Fruit fly (Drosophila melanogaster): ENCODE data around the gene ash2.
A peak's percentile ranks its signal among the peaks of the same experiment; 100 is the strongest.

ash2 gene

dm6 chr3R:24634312-24634711, 15.6 kb upstream of the ash2 start:
- no peak for TF ChIP-seq Hr96 (GFP tag; optimal IDR thresholded peaks at IDR 0.05)
- TF ChIP-seq kay (GFP tag; ENCODE audit: borderline replicate concordance) = peak; percentile 73
- TF ChIP-seq CG11617 (GFP tag; optimal IDR thresholded peaks at IDR 0.05) = no peak

DNA sequence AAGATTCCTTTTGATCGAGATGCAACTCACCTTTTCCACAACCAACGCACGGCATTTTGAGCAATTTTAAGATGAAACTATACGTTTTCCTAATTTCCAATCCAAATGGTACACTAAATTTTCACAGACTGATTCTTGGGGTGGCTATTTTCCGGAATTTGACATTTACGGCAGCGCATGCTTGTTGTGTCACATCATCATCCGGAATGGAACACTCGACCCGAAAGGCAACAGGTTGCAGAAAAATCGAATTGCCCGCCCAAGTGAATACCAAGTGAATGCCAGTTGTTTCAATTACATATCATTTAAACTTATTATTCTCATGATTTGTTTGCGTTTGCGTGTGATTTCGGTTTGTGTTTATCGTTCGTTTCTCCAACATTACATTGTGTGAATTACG, 15.0 kb upstream of the ash2 start, which contains the start of gene MtnF:
Gene MtnF, minus strand, starts transcription at position 209 of the 400 bp plus-strand sequence.
- no peak for TF ChIP-seq CG33017 (tag; optimal IDR thresholded peaks at IDR 0.05)
- no peak for TF ChIP-seq Clk (GFP tag; optimal IDR thresholded peaks at IDR 0.05)
- TF ChIP-seq cnc (optimal IDR thresholded peaks at IDR 0.05) = no peak

dm6 chr3R:24651044-24651459, 1.1 kb downstream of the ash2 start:
- TF ChIP-seq CG5204 (GFP tag; optimal IDR thresholded peaks at IDR 0.05) (no peak), Clk (GFP tag; optimal IDR thresholded peaks at IDR 0.05) (peak; percentile 64), cnc (optimal IDR thresholded peaks at IDR 0.05) (no peak), tj (GFP tag; optimal IDR thresholded peaks at IDR 0.05) (peak; percentile 58), bab1 (GFP tag; optimal IDR thresholded peaks at IDR 0.05) (peak; percentile 48), CG7045 (GFP tag; optimal IDR thresholded peaks at IDR 0.05) (peak; percentile 41), CG33017 (tag; optimal IDR thresholded peaks at IDR 0.05) (peak; percentile 55), Mnt (GFP tag; optimal IDR thresholded peaks at IDR 0.05) (peak; percentile 33), CG12768 (GFP tag; optimal IDR thresholded peaks at IDR 0.05) (peak; percentile 85), Hr96 (GFP tag; optimal IDR thresholded peaks at IDR 0.05) (no peak), cic (GFP tag; optimal IDR thresholded peaks at IDR 0.05) (peak; percentile 100), CG11617 (GFP tag; optimal IDR thresholded peaks at IDR 0.05) (peak; percentile 58), CG14711 (tag; optimal IDR thresholded peaks at IDR 0.05) (peak; percentile 73), ovo (GFP tag; optimal IDR thresholded peaks at IDR 0.05) (no peak), Crg-1 (GFP tag; optimal IDR thresholded peaks at IDR 0.05) (peak; percentile 54), CG1620 (GFP tag; optimal IDR thresholded peaks at IDR 0.05) (no peak), toe (GFP tag; optimal IDR thresholded peaks at IDR 0.05) (no peak), kay (GFP tag; ENCODE audit: borderline replicate concordance) (no peak), pad (GFP tag; optimal IDR thresholded peaks at IDR 0.05) (peak; percentile 66), CG7101 (tag; optimal IDR thresholded peaks at IDR 0.05) (peak; percentile 59)

dm6 chr3R:24654770-24655322, 4.9 kb downstream of the ash2 start, which contains the start of the genes CG31125 and CG6695:
Gene CG31125, minus strand, starts transcription at chr3R:24654820.
Gene CG6695, plus strand, starts transcription at chr3R:24655160.
- TF ChIP-seq kay (GFP tag; ENCODE audit: borderline replicate concordance) (no peak), pad (GFP tag; optimal IDR thresholded peaks at IDR 0.05) (peak; percentile 20), bab1 (GFP tag; optimal IDR thresholded peaks at IDR 0.05) (peak; percentile 46), CG5204 (GFP tag; optimal IDR thresholded peaks at IDR 0.05) (no peak), CG11617 (GFP tag; optimal IDR thresholded peaks at IDR 0.05) (peak; percentile 58), CG14711 (tag; optimal IDR thresholded peaks at IDR 0.05) (peak; percentile 21), CG12768 (GFP tag; optimal IDR thresholded peaks at IDR 0.05) (no peak), CG7101 (tag; optimal IDR thresholded peaks at IDR 0.05) (peak; percentile 13), Crg-1 (GFP tag; optimal IDR thresholded peaks at IDR 0.05) (peak; percentile 53), ovo (GFP tag; optimal IDR thresholded peaks at IDR 0.05) (peak; percentile 5), cnc (optimal IDR thresholded peaks at IDR 0.05) (no peak), CG7045 (GFP tag; optimal IDR thresholded peaks at IDR 0.05) (no peak), CG1620 (GFP tag; optimal IDR thresholded peaks at IDR 0.05) (peak; percentile 62), Mnt (GFP tag; optimal IDR thresholded peaks at IDR 0.05) (peak; percentile 28)

- TF ChIP-seq CG14711 (tag; optimal IDR thresholded peaks at IDR 0.05) (peak; percentile 98), pad (GFP tag; optimal IDR thresholded peaks at IDR 0.05) (no peak), CG11617 (GFP tag; optimal IDR thresholded peaks at IDR 0.05) (peak; percentile 33), CG7045 (GFP tag; optimal IDR thresholded peaks at IDR 0.05) (no peak)
These were observed 9.4 kb downstream of the ash2 start, which contains the start of gene CG31126 for dm6 chr3R:24659173-24659846. Gene CG31126, plus strand, starts transcription at chr3R:24659621.

DNA sequence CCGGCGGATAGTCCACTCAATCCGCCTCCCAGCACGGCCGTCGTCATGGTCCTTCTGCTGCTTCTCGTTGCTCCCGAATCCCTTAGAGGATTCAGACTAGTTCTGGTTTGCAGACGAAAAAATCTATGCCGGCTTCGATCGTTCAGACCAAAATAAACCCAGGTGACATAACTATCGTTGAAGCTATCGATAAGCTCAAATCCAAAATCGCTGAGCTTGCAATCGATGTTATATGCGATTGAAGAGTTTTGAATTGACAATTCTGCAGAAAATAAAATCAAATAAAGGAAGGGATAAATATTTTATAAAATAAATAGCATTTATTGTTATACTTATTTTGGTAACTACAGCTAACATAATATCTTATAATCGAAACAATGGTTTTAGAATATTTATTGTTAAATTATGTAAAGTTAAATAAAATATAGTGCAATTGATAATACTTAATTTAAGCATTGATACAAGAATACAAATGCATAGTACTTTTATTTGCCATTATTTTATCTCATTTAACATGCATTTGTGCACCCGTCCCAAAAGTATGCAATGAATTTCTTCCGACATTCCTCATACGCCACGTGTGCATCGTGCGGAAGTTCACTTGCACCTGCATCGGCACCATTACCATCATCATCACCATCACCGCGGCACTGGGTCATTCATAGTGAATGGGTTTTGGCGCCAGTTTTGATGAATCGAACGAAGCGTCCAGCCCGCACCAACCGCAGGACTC, 11.9 kb downstream of the ash2 start, which contains the start of gene Ppox:
Gene Ppox, minus strand, starts transcription at position 173 of the 733 bp plus-strand sequence.
- TF ChIP-seq toe (GFP tag; optimal IDR thresholded peaks at IDR 0.05) (no peak), Mnt (GFP tag; optimal IDR thresholded peaks at IDR 0.05) (peak; percentile 32), CG11617 (GFP tag; optimal IDR thresholded peaks at IDR 0.05) (no peak), tj (GFP tag; optimal IDR thresholded peaks at IDR 0.05) (peak; percentile 97), Crg-1 (GFP tag; optimal IDR thresholded peaks at IDR 0.05) (no peak), CG14711 (tag; optimal IDR thresholded peaks at IDR 0.05) (peak; percentile 7)
